Fruit fly (Drosophila melanogaster): Measurements from ENCODE around the gene mor.

The mor gene

dm6 chr3R:15965169-15965568, 7.5 kb downstream of the mor start, which contains the start of the genes CG32856 and Rbf2 (continued):
- TF ChIP-seq CG13894 (tag; optimal IDR thresholded peaks at IDR 0.05), result peak; percentile 82
- TF ChIP-seq en (GFP tag; optimal IDR thresholded peaks at IDR 0.05), result peak; percentile 48
- no peak for TF ChIP-seq MTF-1 (GFP tag; optimal IDR thresholded peaks at IDR 0.05; ENCODE audit: borderline replicate concordance)
- no peak for TF ChIP-seq pita (GFP tag; optimal IDR thresholded peaks at IDR 0.05)
- peak; percentile 91 for TF ChIP-seq CG13424 (tag; optimal IDR thresholded peaks at IDR 0.05)
- peak; percentile 59 for TF ChIP-seq CG15514 (GFP tag; optimal IDR thresholded peaks at IDR 0.05)
- TF ChIP-seq bowl (GFP tag; IDR thresholded peaks at IDR 0.05), result 0 out of 2 replicates have a peak, but pooled peaks have one; percentile 31
- no peak for TF ChIP-seq tgo (GFP tag; IDR thresholded peaks at IDR 0.05)
- no peak for TF ChIP-seq dan (GFP tag; IDR thresholded peaks at IDR 0.05)
- TF ChIP-seq CG10274 (GFP tag; optimal IDR thresholded peaks at IDR 0.05), result no peak
- peak; percentile 68 for TF ChIP-seq fu2 (GFP tag; optimal IDR thresholded peaks at IDR 0.05)
- TF ChIP-seq phol (tag; optimal IDR thresholded peaks at IDR 0.05), result peak; percentile 97
- no peak for TF ChIP-seq chm (GFP tag; IDR thresholded peaks at IDR 0.05)
- TF ChIP-seq nerfin-2 (GFP tag; IDR thresholded peaks at IDR 0.05; ENCODE audit: partially characterized antibody), result peak; percentile 93
- peak; percentile 70 for TF ChIP-seq wdn (GFP tag; IDR thresholded peaks at IDR 0.05)
- peak; percentile 50 for TF ChIP-seq Antp (GFP tag; optimal IDR thresholded peaks at IDR 0.05)
- no peak for TF ChIP-seq toy (GFP tag; IDR thresholded peaks at IDR 0.05)
- peak; percentile 71 for TF ChIP-seq Side (GFP tag; optimal IDR thresholded peaks at IDR 0.05)
- TF ChIP-seq CG14667 (GFP tag; IDR thresholded peaks at IDR 0.05), result no peak; the same call in 1 of the 2 replicates
- peak; percentile 79 to 86 for TF ChIP-seq Pdp1 (GFP tag; optimal IDR thresholded peaks at IDR 0.05)
- no peak for TF ChIP-seq Awh (GFP tag; IDR thresholded peaks at IDR 0.05)
- peak; percentile 16 for TF ChIP-seq CG8944 (GFP tag; optimal IDR thresholded peaks at IDR 0.05)
- TF ChIP-seq CG1647 (GFP tag; optimal IDR thresholded peaks at IDR 0.05), result peak; percentile 39
- TF ChIP-seq CG31388 (GFP tag; optimal IDR thresholded peaks at IDR 0.05), result no peak
- no peak for TF ChIP-seq CG7372 (GFP tag; IDR thresholded peaks at IDR 0.05)
- peak; percentile 79 for TF ChIP-seq CG16813 (GFP tag; IDR thresholded peaks at IDR 0.05; ENCODE audit: partially characterized antibody)
- TF ChIP-seq Hand (GFP tag; optimal IDR thresholded peaks at IDR 0.05), result peak; percentile 61
- peak; percentile 87 for TF ChIP-seq CG3995 (GFP tag; optimal IDR thresholded peaks at IDR 0.05)
- TF ChIP-seq gcm (GFP tag; optimal IDR thresholded peaks at IDR 0.05), result no peak
- TF ChIP-seq grau (tag; optimal IDR thresholded peaks at IDR 0.05), result peak; percentile 91
- TF ChIP-seq HLH54F (GFP tag; optimal IDR thresholded peaks at IDR 0.05), result peak; percentile 85
- TF ChIP-seq Hey (tag; optimal IDR thresholded peaks at IDR 0.05), result no peak
- peak; percentile 91 for TF ChIP-seq E2f2 (GFP tag; IDR thresholded peaks at IDR 0.05)
- TF ChIP-seq az2 (GFP tag; optimal IDR thresholded peaks at IDR 0.05), result peak; percentile 85
- peak; percentile 52 for TF ChIP-seq ATbp (GFP tag; optimal IDR thresholded peaks at IDR 0.05)
- TF ChIP-seq gsb (GFP tag; IDR thresholded peaks at IDR 0.05), result no peak
- no peak for TF ChIP-seq gce (GFP tag; IDR thresholded peaks at IDR 0.05)
- no peak for TF ChIP-seq Hr39 (optimal IDR thresholded peaks at IDR 0.05)
- no peak for TF ChIP-seq CG14965 (GFP tag; optimal IDR thresholded peaks at IDR 0.05; ENCODE audit: borderline replicate concordance)
- TF ChIP-seq sim (GFP tag; IDR thresholded peaks at IDR 0.05), result no peak
- TF ChIP-seq nmo (GFP tag; optimal IDR thresholded peaks at IDR 0.05), result peak; percentile 90
- TF ChIP-seq CG14014 (GFP tag; IDR thresholded peaks at IDR 0.05), result peak; percentile 77
- peak; percentile 78 for TF ChIP-seq knrl (GFP tag; IDR thresholded peaks at IDR 0.05; ENCODE audit: partially characterized antibody)
- peak; percentile 37 for TF ChIP-seq CG10654 (GFP tag; optimal IDR thresholded peaks at IDR 0.05)
- no peak for TF ChIP-seq CG10321 (GFP tag; IDR thresholded peaks at IDR 0.05)
- peak; percentile 65; the same call in 1 of the 2 replicates for TF ChIP-seq seq (GFP tag; IDR thresholded peaks at IDR 0.05)
- no peak; the same call in 2 of the 3 replicates for TF ChIP-seq otp (GFP tag; IDR thresholded peaks at IDR 0.05)
- no peak for TF ChIP-seq CG7987 (GFP tag; optimal IDR thresholded peaks at IDR 0.05)
- TF ChIP-seq CG12744 (GFP tag; optimal IDR thresholded peaks at IDR 0.05), result peak; percentile 78
- TF ChIP-seq stc (GFP tag; IDR thresholded peaks at IDR 0.05), result no peak
- TF ChIP-seq CG15073 (GFP tag; optimal IDR thresholded peaks at IDR 0.05), result peak; percentile 4
- peak; percentile 89 for TF ChIP-seq Ets65A (GFP tag)

Measured in whole organism, embryonic.